Fruit fly (Drosophila melanogaster): ENCODE measurements around the gene epsilonCOP.

epsilonCOP gene

dm6 chr2L:6488676-6489140, at the start of gene epsilonCOP, which contains the start of gene KFase (continued):
- TF ChIP-seq CG10209 (GFP tag; optimal IDR thresholded peaks at IDR 0.05) (peak; percentile 41), CG13775 (GFP tag; optimal IDR thresholded peaks at IDR 0.05) (peak; percentile 69), Nf-YB (GFP tag; optimal IDR thresholded peaks at IDR 0.05) (peak; percentile 33), Ets65A (GFP tag) (peak; percentile 95), Chrac-16 (GFP tag; optimal IDR thresholded peaks at IDR 0.05) (peak; percentile 35), CG34376 (GFP tag; optimal IDR thresholded peaks at IDR 0.05) (peak; percentile 47), shn (GFP tag; optimal IDR thresholded peaks at IDR 0.05) (peak; percentile 34), mld (GFP tag; IDR thresholded peaks at IDR 0.05; ENCODE audit: partially characterized antibody) (no peak), Neu2 (GFP tag; optimal IDR thresholded peaks at IDR 0.05; ENCODE audit: borderline replicate concordance) (no peak), amos (GFP tag; IDR thresholded peaks at IDR 0.05; ENCODE audit: partially characterized antibody) (peak; percentile 65), Asciz (GFP tag; optimal IDR thresholded peaks at IDR 0.05) (peak; percentile 10), sc (optimal IDR thresholded peaks at IDR 0.05) (no peak), sc (GFP tag; optimal IDR thresholded peaks at IDR 0.05) (peak; percentile 15), Dad (GFP tag; optimal IDR thresholded peaks at IDR 0.05) (peak; percentile 50), CG11247 (GFP tag; IDR thresholded peaks at IDR 0.05) (0 out of 2 replicates have a peak, but pooled peaks have one; percentile 23), CG3407 (GFP tag; optimal IDR thresholded peaks at IDR 0.05) (peak; percentile 9), CG11696 (GFP tag; IDR thresholded peaks at IDR 0.05) (no peak), caup (GFP tag; optimal IDR thresholded peaks at IDR 0.05; ENCODE audit: severe bottlenecking) (peak; percentile 60), tll (GFP tag; optimal IDR thresholded peaks at IDR 0.05) (no peak), fu2 (GFP tag; optimal IDR thresholded peaks at IDR 0.05) (peak; percentile 38), CG3065 (GFP tag; optimal IDR thresholded peaks at IDR 0.05) (no peak), zen (tag; optimal IDR thresholded peaks at IDR 0.05) (peak; percentile 86), grn (GFP tag; optimal IDR thresholded peaks at IDR 0.05) (peak; percentile 75), NFAT (GFP tag; IDR thresholded peaks at IDR 0.05) (no peak), ase (GFP tag; IDR thresholded peaks at IDR 0.05) (0 out of 3 replicates have a peak, but pooled peaks have one; percentile 26), CG12744 (GFP tag; optimal IDR thresholded peaks at IDR 0.05) (peak; percentile 50), Eip74EF (GFP tag; optimal IDR thresholded peaks at IDR 0.05) (peak in 1 of 2 experiments; percentile 57), CG17359 (tag; optimal IDR thresholded peaks at IDR 0.05) (peak; percentile 43), CG6689 (GFP tag; IDR thresholded peaks at IDR 0.05) (no peak), CG15601 (tag; optimal IDR thresholded peaks at IDR 0.05) (peak; percentile 49), ssp (GFP tag; IDR thresholded peaks at IDR 0.05) (peak; percentile 80), crp (GFP tag; optimal IDR thresholded peaks at IDR 0.05) (peak in 1 of 2 experiments; percentile 23), lbe (GFP tag; optimal IDR thresholded peaks at IDR 0.05) (peak; percentile 62), MESR4 (GFP tag; optimal IDR thresholded peaks at IDR 0.05) (no peak), Lpt (GFP tag; optimal IDR thresholded peaks at IDR 0.05) (no peak), Meics (GFP tag; optimal IDR thresholded peaks at IDR 0.05) (peak; percentile 69), hth (optimal IDR thresholded peaks at IDR 0.05) (no peak), Dref (GFP tag; IDR thresholded peaks at IDR 0.05) (peak; percentile 85), Fer2 (tag; optimal IDR thresholded peaks at IDR 0.05) (peak; percentile 29), CG16815 (GFP tag; optimal IDR thresholded peaks at IDR 0.05) (no peak), Sry-δ (GFP tag; optimal IDR thresholded peaks at IDR 0.05) (peak; percentile 75), CG2116 (GFP tag; optimal IDR thresholded peaks at IDR 0.05) (peak; percentile 93), z (GFP tag; IDR thresholded peaks at IDR 0.05) (no peak), trem (tag; optimal IDR thresholded peaks at IDR 0.05) (peak; percentile 85), ato (GFP tag; IDR thresholded peaks at IDR 0.05; ENCODE audit: partially characterized antibody) (peak; percentile 63; the same call in 1 of the 2 replicates), CG7839 (tag; optimal IDR thresholded peaks at IDR 0.05) (peak; percentile 45), en (GFP tag; optimal IDR thresholded peaks at IDR 0.05) (no peak), CG8388 (GFP tag; optimal IDR thresholded peaks at IDR 0.05) (peak; percentile 53), ATbp (GFP tag; optimal IDR thresholded peaks at IDR 0.05) (no peak), Bteb2 (GFP tag; optimal IDR thresholded peaks at IDR 0.05) (peak; percentile 76)

All from whole organism, embryonic.